Fruit fly (Drosophila melanogaster): ENCODE results near the gene Ptpa.
A peak's percentile ranks its signal among the peaks of the same experiment; 100 is the strongest.

Gene Ptpa

dm6 chr2L:3348146-3348747 lies 28.6 kb upstream of the Ptpa start (continued):
- peak; percentile 48 for TF ChIP-seq MTF-1 (GFP tag; optimal IDR thresholded peaks at IDR 0.05; ENCODE audit: borderline replicate concordance)
- peak; percentile 81 for TF ChIP-seq lmd (GFP tag; IDR thresholded peaks at IDR 0.05)
- peak; percentile 92 for TF ChIP-seq ATbp (GFP tag; optimal IDR thresholded peaks at IDR 0.05)
- peak; percentile 29; the same call in 1 of the 2 replicates for TF ChIP-seq CG9215 (GFP tag; IDR thresholded peaks at IDR 0.05)
- TF ChIP-seq Hr39 (optimal IDR thresholded peaks at IDR 0.05), result no peak
- TF ChIP-seq Rfx (GFP tag; IDR thresholded peaks at IDR 0.05), result peak; percentile 49; the same call in 1 of the 2 replicates
- TF ChIP-seq sens-2 (GFP tag; IDR thresholded peaks at IDR 0.05), result peak; percentile 91
- no peak for TF ChIP-seq pzg (GFP tag; optimal IDR thresholded peaks at IDR 0.05)
- TF ChIP-seq scrt (GFP tag; optimal IDR thresholded peaks at IDR 0.05), result peak; percentile 53
- peak; percentile 33 for TF ChIP-seq BtbVII (GFP tag; optimal IDR thresholded peaks at IDR 0.05)
- no peak for TF ChIP-seq CG2129 (GFP tag; IDR thresholded peaks at IDR 0.05; ENCODE audit: partially characterized antibody)
- peak; percentile 82 for TF ChIP-seq PHDP (tag; optimal IDR thresholded peaks at IDR 0.05)

dm6 chr2L:3351575-3352219 lies 25.1 kb upstream of the Ptpa start:
- TF ChIP-seq nom (GFP tag; optimal IDR thresholded peaks at IDR 0.05), result peak; percentile 43
- no peak for TF ChIP-seq BtbVII (GFP tag; optimal IDR thresholded peaks at IDR 0.05)
- no peak for TF ChIP-seq CG1529 (GFP tag; optimal IDR thresholded peaks at IDR 0.05)
- TF ChIP-seq tll (GFP tag; optimal IDR thresholded peaks at IDR 0.05), result no peak

dm6 chr2L:3352927-3353326 lies 23.9 kb upstream of the Ptpa start:
- TF ChIP-seq Dfd (GFP tag; optimal IDR thresholded peaks at IDR 0.05) (peak in 1 of 2 experiments; percentile 32), Oaz (GFP tag; IDR thresholded peaks at IDR 0.05) (no peak)

- TF ChIP-seq CG32772 (GFP tag; IDR thresholded peaks at IDR 0.05) (no peak), slp2 (GFP tag; optimal IDR thresholded peaks at IDR 0.05) (no peak), nom (GFP tag; optimal IDR thresholded peaks at IDR 0.05) (no peak), vvl (GFP tag; IDR thresholded peaks at IDR 0.05) (no peak), CG17359 (tag; optimal IDR thresholded peaks at IDR 0.05) (no peak), CG4707 (GFP tag; optimal IDR thresholded peaks at IDR 0.05) (no peak), CG7928 (GFP tag; optimal IDR thresholded peaks at IDR 0.05) (no peak), CG30403 (GFP tag; optimal IDR thresholded peaks at IDR 0.05) (no peak), CG4328 (GFP tag; optimal IDR thresholded peaks at IDR 0.05) (no peak)
These were observed 23.0 kb upstream of the Ptpa start for dm6 chr2L:3353791-3354190.

dm6 chr2L:3354642-3355380 lies 22.0 kb upstream of the Ptpa start, which contains the start of gene E23:
Gene E23 (minus strand): TSS chr2L:3354829.
- TF ChIP-seq CG7987 (GFP tag; optimal IDR thresholded peaks at IDR 0.05) (peak; percentile 97), CG14860 (GFP tag; IDR thresholded peaks at IDR 0.05; ENCODE audit: partially characterized antibody) (0 out of 3 replicates have a peak, but pooled peaks have one; percentile 34), CG4820 (GFP tag; optimal IDR thresholded peaks at IDR 0.05) (peak; percentile 98), Mes4 (GFP tag; optimal IDR thresholded peaks at IDR 0.05) (peak; percentile 91), tap (tag; optimal IDR thresholded peaks at IDR 0.05) (peak; percentile 97), CG2199 (GFP tag; IDR thresholded peaks at IDR 0.05) (peak; percentile 93; the same call in 2 of the 3 replicates), fd3F (GFP tag; optimal IDR thresholded peaks at IDR 0.05) (peak; percentile 97), maf-S (GFP tag; optimal IDR thresholded peaks at IDR 0.05) (peak; percentile 93), CG6813 (GFP tag; optimal IDR thresholded peaks at IDR 0.05) (peak; percentile 97), Mad (GFP tag; optimal IDR thresholded peaks at IDR 0.05) (peak; percentile 98), Dll (GFP tag; IDR thresholded peaks at IDR 0.05; ENCODE audit: partially characterized antibody) (peak; percentile 43; the same call in 3 of the 4 replicates), CG7372 (GFP tag; IDR thresholded peaks at IDR 0.05) (peak; percentile 98), seq (GFP tag; IDR thresholded peaks at IDR 0.05) (peak; percentile 98), Kr (GFP tag; optimal IDR thresholded peaks at IDR 0.05) (peak; percentile 83), CG16813 (GFP tag; IDR thresholded peaks at IDR 0.05; ENCODE audit: partially characterized antibody) (no peak), zfh1 (GFP tag; IDR thresholded peaks at IDR 0.05) (peak; percentile 98)
